Fruit fly (Drosophila melanogaster) whole organism, embryonic: ENCODE data around the gene Cyt-c-p.

Experiments
- Adf1 ChIP-seq: fragments of 200-800 bp; sonication (Bioruptor generic); IDR thresholded peaks from 2 replicates; pipeline ENCODE4 v1.3.6; 2022; ENCODE audit warnings: missing biosample characterization, missing genetic modification characterization
- Antp ChIP-seq: fragments of 200-800 bp; sonication (Bioruptor generic); optimal IDR thresholded peaks from 3 replicates; lab custom pipeline; 2016; ENCODE audit warnings: missing biosample characterization, missing genetic modification characterization
- Blimp-1 ChIP-seq: fragments of 200-800 bp; sonication (Bioruptor generic); optimal IDR thresholded peaks from 3 replicates; lab custom pipeline; 2018; ENCODE audit warnings: missing biosample characterization, missing genetic modification characterization, mild to moderate bottlenecking, moderate library complexity, missing genetic modification reagents
- Bteb2 ChIP-seq: fragments of 200-800 bp; sonication (Bioruptor generic); optimal IDR thresholded peaks from 2 replicates; lab custom pipeline; 2016; ENCODE audit warnings: missing biosample characterization, missing genetic modification characterization
- CG10209 ChIP-seq: fragments of 200-800 bp; sonication (Bioruptor generic); optimal IDR thresholded peaks from 3 replicates; lab custom pipeline; 2017; ENCODE audit warnings: missing biosample characterization, mild to moderate bottlenecking, missing genetic modification characterization, missing genetic modification reagents
- CG1024 ChIP-seq: fragments of 200-800 bp; sonication (Bioruptor generic); IDR thresholded peaks from 2 replicates; pipeline ENCODE4 v1.3.6; 2022; ENCODE audit warnings: missing biosample characterization, missing genetic modification characterization
- CG12659 ChIP-seq: fragments of 200-800 bp; sonication (Bioruptor generic); optimal IDR thresholded peaks from 3 replicates; lab custom pipeline; 2017; ENCODE audit warnings: mild to moderate bottlenecking, missing biosample characterization, missing genetic modification reagents, missing genetic modification characterization
- CG12744 ChIP-seq: fragments of 200-800 bp; sonication (Bioruptor generic); optimal IDR thresholded peaks from 2 replicates; lab custom pipeline; 2016; ENCODE audit warnings: missing biosample characterization, missing genetic modification characterization
- CG14710 ChIP-seq: fragments of 200-800 bp; sonication (Bioruptor generic); optimal IDR thresholded peaks from 3 replicates; lab custom pipeline; 2019; ENCODE audit warnings: missing biosample characterization, mild to moderate bottlenecking, missing genetic modification characterization, moderate library complexity
- CG15479 ChIP-seq: fragments of 200-800 bp; sonication (Bioruptor generic); optimal IDR thresholded peaks from 3 replicates; lab custom pipeline; 2019; ENCODE audit warnings: missing biosample characterization, mild to moderate bottlenecking, missing genetic modification characterization, moderate library complexity
- CG1832 ChIP-seq: fragments of 200-800 bp; sonication (Bioruptor generic); optimal IDR thresholded peaks from 2 replicates; lab custom pipeline; 2017; ENCODE audit warnings: missing biosample characterization, mild to moderate bottlenecking, missing genetic modification characterization, inconsistent platforms
- CG2199 ChIP-seq: fragments of 200-800 bp; sonication (Bioruptor generic); IDR thresholded peaks from 3 replicates; pipeline ENCODE4 v1.3.6; 2022; ENCODE audit warnings: missing biosample characterization, missing genetic modification characterization
- CG34224 ChIP-seq: fragments of 200-800 bp; sonication (Bioruptor generic); IDR thresholded peaks from 3 replicates; pipeline ENCODE4 v1.3.6; 2022; ENCODE audit warnings: missing biosample characterization, missing genetic modification characterization; ENCODE audit not compliant: partially characterized antibody
- CG4730 ChIP-seq: fragments of 200-800 bp; sonication (Bioruptor generic); IDR thresholded peaks from 2 replicates; pipeline ENCODE4 v1.3.6; 2022; ENCODE audit warnings: missing biosample characterization, missing genetic modification characterization
- CG5953 ChIP-seq: fragments of 200-800 bp; sonication (Bioruptor generic); IDR thresholded peaks from 2 replicates; pipeline ENCODE4 v1.3.6; 2022; ENCODE audit warnings: missing biosample characterization, missing genetic modification characterization
- CG9215 ChIP-seq: fragments of 200-800 bp; sonication (Bioruptor generic); IDR thresholded peaks from 2 replicates; pipeline ENCODE4 v1.3.6; 2022; ENCODE audit warnings: missing biosample characterization, missing genetic modification characterization
- CG9727 ChIP-seq: fragments of 200-800 bp; sonication (Bioruptor generic); optimal IDR thresholded peaks from 3 replicates; lab custom pipeline; 2017; ENCODE audit warnings: missing biosample characterization, mild to moderate bottlenecking, missing genetic modification characterization
- Chrac-16 ChIP-seq: fragments of 200-800 bp; sonication (Bioruptor generic); optimal IDR thresholded peaks from 3 replicates; lab custom pipeline; 2016; ENCODE audit warnings: missing biosample characterization, missing genetic modification characterization
- D19B ChIP-seq: fragments of 200-800 bp; sonication (Bioruptor generic); optimal IDR thresholded peaks from 2 replicates; lab custom pipeline; 2017; ENCODE audit warnings: missing biosample characterization, mild to moderate bottlenecking, missing genetic modification characterization
- Dbx ChIP-seq: fragments of 200-800 bp; sonication (Bioruptor generic); IDR thresholded peaks from 3 replicates; pipeline ENCODE4 v1.3.6; 2022; ENCODE audit warnings: missing biosample characterization, missing genetic modification characterization
- Dip3 ChIP-seq: fragments of 200-800 bp; sonication (Bioruptor generic); optimal IDR thresholded peaks from 3 replicates; lab custom pipeline; 2016; ENCODE audit warnings: missing biosample characterization, missing genetic modification characterization
- Dref ChIP-seq: fragments of 200-800 bp; sonication (Bioruptor generic); IDR thresholded peaks from 2 replicates; pipeline ENCODE4 v1.3.6; 2022; ENCODE audit warnings: missing biosample characterization, missing genetic modification characterization
- E2f1 ChIP-seq: fragments of 200-800 bp; sonication (Bioruptor generic); IDR thresholded peaks from 2 replicates; pipeline ENCODE4 v1.3.6; 2022; ENCODE audit warnings: missing biosample characterization, missing genetic modification characterization
- Ets65A ChIP-seq: fragments of 200-800 bp; sonication (Bioruptor generic); peaks from one replicate; lab custom pipeline; 2016; ENCODE audit warnings: missing biosample characterization, missing genetic modification characterization
- GATAe ChIP-seq: fragments of 200-800 bp; sonication (Bioruptor generic); conservative IDR thresholded peaks from 2 replicates; pipeline ENCODE4 v1.3.6; 2022; ENCODE audit warnings: missing biosample characterization, missing genetic modification characterization
- HLH3B ChIP-seq: fragments of 200-800 bp; sonication (Bioruptor generic); IDR thresholded peaks from 2 replicates; pipeline ENCODE4 v1.3.6; 2022; ENCODE audit warnings: missing biosample characterization, missing genetic modification characterization
- Hand ChIP-seq: fragments of 200-800 bp; sonication (Bioruptor generic); optimal IDR thresholded peaks from 2 replicates; lab custom pipeline; 2017; ENCODE audit warnings: mild to moderate bottlenecking, missing biosample characterization, missing genetic modification reagents, missing genetic modification characterization
- Hr39 ChIP-seq: fragments of >200 bp; optimal IDR thresholded peaks from 2 replicates; lab custom pipeline; 2017
- Kr ChIP-seq: fragments of 200-800 bp; sonication (Bioruptor generic); optimal IDR thresholded peaks from 2 replicates; lab custom pipeline; 2017; ENCODE audit warnings: missing biosample characterization, mild to moderate bottlenecking, missing genetic modification characterization
- Oli ChIP-seq: fragments of 200-800 bp; sonication (Bioruptor generic); optimal IDR thresholded peaks from 2 replicates; lab custom pipeline; 2018; ENCODE audit warnings: missing biosample characterization, mild to moderate bottlenecking, missing genetic modification characterization, moderate library complexity
- Sox102F ChIP-seq: fragments of 200-800 bp; sonication (Bioruptor generic); optimal IDR thresholded peaks from 2 replicates; lab custom pipeline; 2018; ENCODE audit warnings: missing biosample characterization, mild to moderate bottlenecking, missing genetic modification characterization, moderate library complexity
- Sry-δ ChIP-seq: fragments of 200-800 bp; sonication (Bioruptor generic); optimal IDR thresholded peaks from 2 replicates; lab custom pipeline; 2016; ENCODE audit warnings: missing biosample characterization, missing genetic modification characterization
- Xrp1 ChIP-seq: fragments of 200-800 bp; sonication (Bioruptor generic); IDR thresholded peaks from 2 replicates; pipeline ENCODE4 v1.3.6; 2022; ENCODE audit warnings: missing biosample characterization, missing genetic modification characterization
- ap ChIP-seq: fragments of 200-800 bp; sonication (Bioruptor generic); IDR thresholded peaks from 2 replicates; pipeline ENCODE4 v1.3.6; 2022; ENCODE audit warnings: missing biosample characterization, missing genetic modification characterization
- caup ChIP-seq: fragments of 200-800 bp; sonication (Bioruptor generic); optimal IDR thresholded peaks from 3 replicates; lab custom pipeline; 2017; ENCODE audit warnings: missing biosample characterization, mild to moderate bottlenecking, missing genetic modification characterization, moderate library complexity; ENCODE audit not compliant: severe bottlenecking
- crp ChIP-seq, 2 experiments: fragments of 200-800 bp; sonication (Bioruptor generic); optimal IDR thresholded peaks; 2 replicates in 1 of 2; 3 replicates in 1 of 2; lab custom pipeline; 2017; ENCODE audit warnings: missing biosample characterization in 2 of 2, missing genetic modification characterization in 2 of 2, mild to moderate bottlenecking in 1 of 2, moderate library complexity in 1 of 2
- ems ChIP-seq: fragments of 200-800 bp; sonication (Bioruptor generic); optimal IDR thresholded peaks from 3 replicates; lab custom pipeline; 2016; ENCODE audit warnings: missing biosample characterization, missing genetic modification characterization
- eyg ChIP-seq: fragments of 200-800 bp; sonication (Bioruptor generic); optimal IDR thresholded peaks from 3 replicates; lab custom pipeline; 2016; ENCODE audit warnings: missing biosample characterization, missing genetic modification characterization
- fd102C ChIP-seq: fragments of 200-800 bp; sonication (Bioruptor generic); optimal IDR thresholded peaks from 2 replicates; lab custom pipeline; 2018; ENCODE audit warnings: missing biosample characterization, mild to moderate bottlenecking, missing genetic modification characterization, moderate library complexity
- fd96Cb ChIP-seq: fragments of 200-800 bp; sonication (Bioruptor generic); optimal IDR thresholded peaks from 2 replicates; lab custom pipeline; 2018; ENCODE audit warnings: missing biosample characterization, mild to moderate bottlenecking, missing genetic modification characterization, moderate library complexity
- gro ChIP-seq: fragments of 200-800 bp; sonication (Bioruptor generic); optimal IDR thresholded peaks from 2 replicates; lab custom pipeline; 2016; ENCODE audit warnings: missing biosample characterization, missing genetic modification characterization
- gt ChIP-seq: fragments of 200-800 bp; sonication (Bioruptor generic); IDR thresholded peaks from 2 replicates; pipeline ENCODE4 v1.3.6; 2022; ENCODE audit warnings: missing biosample characterization, missing genetic modification characterization
- ken ChIP-seq: fragments of 200-800 bp; sonication (Bioruptor generic); IDR thresholded peaks from 3 replicates; pipeline ENCODE4 v1.3.6; 2022; ENCODE audit warnings: missing biosample characterization, missing genetic modification characterization
- pb ChIP-seq: fragments of 200-800 bp; sonication (Bioruptor generic); optimal IDR thresholded peaks from 3 replicates; lab custom pipeline; 2016; ENCODE audit warnings: missing biosample characterization, missing genetic modification characterization
- run ChIP-seq: fragments of 200-800 bp; sonication (Bioruptor generic); optimal IDR thresholded peaks from 3 replicates; lab custom pipeline; 2018; ENCODE audit warnings: missing biosample characterization, mild to moderate bottlenecking, missing genetic modification characterization
- salm ChIP-seq: fragments of 200-800 bp; sonication (Bioruptor generic); optimal IDR thresholded peaks from 2 replicates; lab custom pipeline; 2018; ENCODE audit warnings: missing biosample characterization, mild to moderate bottlenecking, missing genetic modification characterization
- sens-2 ChIP-seq: fragments of 200-800 bp; sonication (Bioruptor generic); IDR thresholded peaks from 2 replicates; pipeline ENCODE4 v1.3.6; 2022; ENCODE audit warnings: missing biosample characterization, missing genetic modification characterization
- shn ChIP-seq: fragments of 200-800 bp; sonication (Bioruptor generic); optimal IDR thresholded peaks from 3 replicates; lab custom pipeline; 2016; ENCODE audit warnings: missing biosample characterization, missing genetic modification characterization
- usp ChIP-seq: fragments of >200 bp; optimal IDR thresholded peaks from 2 replicates; lab custom pipeline; 2017; ENCODE audit warnings: missing biosample characterization, missing genetic modification characterization
- wdn ChIP-seq: fragments of 200-800 bp; sonication (Bioruptor generic); IDR thresholded peaks from 2 replicates; pipeline ENCODE4 v1.3.6; 2022; ENCODE audit warnings: missing biosample characterization, missing genetic modification characterization
- z ChIP-seq: fragments of 200-800 bp; sonication (Bioruptor generic); IDR thresholded peaks from 3 replicates; pipeline ENCODE4 v1.3.6; 2022; ENCODE audit warnings: missing biosample characterization, missing genetic modification characterization
- zf30C ChIP-seq: fragments of 200-800 bp; sonication (Bioruptor generic); optimal IDR thresholded peaks from 3 replicates; lab custom pipeline; 2018; ENCODE audit warnings: missing biosample characterization, mild to moderate bottlenecking, missing genetic modification characterization
- zfh1 ChIP-seq: fragments of 200-800 bp; sonication (Bioruptor generic); IDR thresholded peaks from 3 replicates; pipeline ENCODE4 v1.3.6; 2022; ENCODE audit warnings: missing biosample characterization, missing genetic modification characterization

The Cyt-c-p gene

DNA sequence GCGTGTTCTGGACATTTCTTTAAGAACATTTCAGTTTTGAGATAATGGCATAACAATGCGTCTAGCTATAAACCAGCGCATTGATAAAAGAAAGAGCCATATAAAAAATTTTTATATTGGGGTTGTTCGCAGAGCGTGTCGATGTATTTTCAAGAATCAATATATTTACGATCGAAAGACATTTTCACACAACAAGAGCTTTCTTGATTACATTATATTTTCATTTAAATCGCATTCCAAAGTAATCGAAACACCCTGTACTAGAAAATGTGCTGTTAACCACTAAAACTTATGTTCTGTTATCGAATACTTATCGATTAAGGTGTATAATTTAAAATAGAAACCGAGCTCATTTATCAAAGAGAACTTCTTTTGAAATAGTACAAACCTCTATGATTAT is 16.0 kb upstream of the Cyt-c-p start (continued):
- TF ChIP-seq CG1832 (no peak), ap (GFP tag; lab: Robert Waterston, UW) (no peak), run (no peak), zfh1 (GFP tag; lab: Robert Waterston, UW) (peak; percentile 59; the same call in 2 of the 3 replicates), CG9215 (GFP tag; lab: Robert Waterston, UW) (no peak), ems (GFP tag; lab: Kevin White, UChicago) (peak; percentile 34), z (GFP tag; lab: Robert Waterston, UW) (no peak), gro (GFP tag; lab: Kevin White, UChicago) (peak; percentile 72), E2f1 (no peak), Dref (GFP tag; lab: Robert Waterston, UW) (peak; percentile 59), CG1024 (GFP tag; lab: Robert Waterston, UW) (no peak), sens-2 (GFP tag; lab: Robert Waterston, UW) (no peak), ken (no peak), CG12744 (no peak), gt (GFP tag; lab: Robert Waterston, UW) (no peak), Antp (GFP tag; lab: Kevin White, UChicago) (no peak), Ets65A (GFP tag; lab: Kevin White, UChicago) (peak; percentile 94), Hr39 (lab: Kevin White, UChicago) (no peak), CG5953 (GFP tag; lab: Robert Waterston, UW) (no peak), CG9727 (GFP tag; lab: Kevin White, UChicago) (no peak), Blimp-1 (no peak), Dbx (GFP tag; lab: Robert Waterston, UW) (peak; percentile 49; the same call in 1 of the 3 replicates), HLH3B (GFP tag; lab: Robert Waterston, UW) (peak; percentile 25; the same call in 1 of the 2 replicates), D19B (GFP tag; lab: Kevin White, UChicago) (no peak), CG12659 (GFP tag; lab: Kevin White, UChicago) (peak; percentile 59), CG34224 (no peak), pb (GFP tag; lab: Kevin White, UChicago) (no peak), Hand (GFP tag; lab: Kevin White, UChicago) (no peak), Sry-δ (GFP tag; lab: Kevin White, UChicago) (peak; percentile 12), Chrac-16 (GFP tag; lab: Kevin White, UChicago) (peak; percentile 37), shn (GFP tag; lab: Kevin White, UChicago) (no peak), eyg (GFP tag; lab: Kevin White, UChicago) (no peak), caup (GFP tag; lab: Kevin White, UChicago) (peak; percentile 47), fd96Cb (tag; lab: Kevin White, UChicago) (no peak), CG10209 (GFP tag; lab: Kevin White, UChicago) (peak; percentile 35), Kr (GFP tag; lab: Kevin White, UChicago) (no peak), Oli (peak; percentile 55), CG4730 (GFP tag; lab: Robert Waterston, UW) (no peak), Dip3 (GFP tag; lab: Kevin White, UChicago) (peak; percentile 40), CG2199 (GFP tag; lab: Robert Waterston, UW) (no peak), usp (no peak), fd102C (GFP tag; lab: Kevin White, UChicago) (no peak), Adf1 (GFP tag; lab: Robert Waterston, UW) (no peak), Xrp1 (GFP tag; lab: Robert Waterston, UW) (no peak), crp (GFP tag; optimal IDR thresholded peaks at IDR 0.05; lab: Kevin White, UChicago) (no peak), Bteb2 (GFP tag; lab: Kevin White, UChicago) (peak; percentile 28), wdn (GFP tag; lab: Robert Waterston, UW) (no peak), Sox102F (GFP tag; lab: Kevin White, UChicago) (no peak), salm (tag; lab: Kevin White, UChicago) (no peak), CG14710 (tag; lab: Kevin White, UChicago) (no peak), CG15479 (GFP tag; lab: Kevin White, UChicago) (no peak), GATAe (GFP tag; lab: Robert Waterston, UW) (no peak), zf30C (GFP tag; lab: Kevin White, UChicago) (no peak)
